Worm (Caenorhabditis elegans) whole organism, young adult: Measurements from ENCODE around the gene grl-7.

Experiments used
- B0035.1 ChIP-seq: sonication (generic microtip); optimal IDR thresholded peaks from 2 replicates; lab custom pipeline; 2016; ENCODE audit warnings: missing genetic modification characterization, mild to moderate bottlenecking, missing compliant biosample characterization, missing genotype, missing genetic modification reagents
- B0261.1 ChIP-seq: sonication (generic microtip); optimal IDR thresholded peaks from 2 replicates; lab custom pipeline; 2016; ENCODE audit warnings: mild to moderate bottlenecking, missing genetic modification characterization, moderate library complexity, missing compliant biosample characterization
- B0336.3 ChIP-seq: fragments of 200-800 bp; sonication (Bioruptor generic); IDR thresholded peaks from 2 replicates; pipeline ENCODE4 v1.3.6; 2022; ENCODE audit warnings: missing genetic modification characterization, missing compliant biosample characterization
- D2030.7 ChIP-seq: fragments of 200-800 bp; sonication (Bioruptor generic); IDR thresholded peaks from 2 replicates; pipeline ENCODE4 v1.3.6; 2022; ENCODE audit warnings: missing genetic modification reagents, missing genetic modification characterization, missing compliant biosample characterization
- F23B12.7 ChIP-seq: sonication (generic microtip); optimal IDR thresholded peaks from 2 replicates; lab custom pipeline; 2017; ENCODE audit warnings: missing genetic modification characterization, mild to moderate bottlenecking, missing compliant biosample characterization, antibody characterized with exemption, moderate library complexity; ENCODE audit not compliant: insufficient read depth
- F39B2.1 ChIP-seq: fragments of 200-800 bp; sonication (Bioruptor generic); IDR thresholded peaks from 2 replicates; pipeline ENCODE4 v1.3.6; 2022; ENCODE audit warnings: missing genetic modification reagents, missing genetic modification characterization, missing compliant biosample characterization
- F49E8.2 ChIP-seq: sonication (generic microtip); optimal IDR thresholded peaks from 3 replicates; lab custom pipeline; 2017; ENCODE audit warnings: missing genetic modification characterization, mild to moderate bottlenecking, missing compliant biosample characterization, antibody characterized with exemption, moderate library complexity; ENCODE audit not compliant: insufficient read depth
- F55B11.4 ChIP-seq: sonication (generic microtip); optimal IDR thresholded peaks from 2 replicates; lab custom pipeline; 2016; ENCODE audit warnings: missing compliant biosample characterization, missing genetic modification characterization, borderline replicate concordance; ENCODE audit not compliant: insufficient read depth
- akir-1 ChIP-seq: fragments of 200-800 bp; sonication (Bioruptor generic); optimal IDR thresholded peaks from 2 replicates; lab custom pipeline; 2018; ENCODE audit warnings: mild to moderate bottlenecking, missing genetic modification characterization, moderate library complexity, missing compliant biosample characterization
- attf-3 ChIP-seq: fragments of 200-800 bp; sonication (Bioruptor generic); conservative IDR thresholded peaks from 2 replicates; pipeline ENCODE4 v1.3.6; 2022; ENCODE audit warnings: missing genetic modification reagents, missing genetic modification characterization, missing compliant biosample characterization
- bed-2 ChIP-seq: fragments of 200-800 bp; sonication (Bioruptor generic); IDR thresholded peaks from 2 replicates; pipeline ENCODE4 v1.3.6; 2022; ENCODE audit warnings: missing genetic modification reagents, missing genetic modification characterization, missing compliant biosample characterization
- ceh-27 ChIP-seq: fragments of 200-800 bp; sonication (Bioruptor generic); optimal IDR thresholded peaks from 2 replicates; lab custom pipeline; 2018; ENCODE audit warnings: mild to moderate bottlenecking, missing genetic modification characterization, moderate library complexity, missing compliant biosample characterization
- chd-7 ChIP-seq: sonication (generic microtip); optimal IDR thresholded peaks from 2 replicates; lab custom pipeline; 2016; ENCODE audit warnings: mild to moderate bottlenecking, missing genetic modification characterization, moderate library complexity, missing compliant biosample characterization
- die-1 ChIP-seq: sonication (generic microtip); optimal IDR thresholded peaks from 2 replicates; lab custom pipeline; 2016; ENCODE audit warnings: missing genotype, mild to moderate bottlenecking, missing genetic modification characterization, missing compliant biosample characterization
- efl-1 ChIP-seq: fragments of 150-350 bp; optimal IDR thresholded peaks from 2 replicates; lab custom pipeline; 2014; ENCODE audit warnings: missing biosample characterization, missing genetic modification reagents, missing genetic modification characterization
- egl-18 ChIP-seq: fragments of 200-800 bp; sonication (Bioruptor generic); IDR thresholded peaks from 2 replicates; pipeline ENCODE4 v1.3.6; 2022; ENCODE audit warnings: missing genetic modification reagents, missing genetic modification characterization, missing compliant biosample characterization
- egl-44 ChIP-seq: fragments of 200-800 bp; sonication (Bioruptor generic); IDR thresholded peaks from 2 replicates; pipeline ENCODE4 v1.3.6; 2022; ENCODE audit warnings: missing genetic modification reagents, missing genetic modification characterization, missing compliant biosample characterization
- gei-17 ChIP-seq: fragments of 200-800 bp; sonication (Bioruptor generic); optimal IDR thresholded peaks from 2 replicates; lab custom pipeline; 2018; ENCODE audit warnings: mild to moderate bottlenecking, missing genetic modification characterization, missing compliant biosample characterization
- hlh-26 ChIP-seq: fragments of 200-800 bp; sonication (Bioruptor generic); conservative IDR thresholded peaks from 2 replicates; pipeline ENCODE4 v1.3.6; 2022; ENCODE audit warnings: missing genetic modification reagents, missing genetic modification characterization, missing compliant biosample characterization
- lag-1 ChIP-seq: fragments of 200-800 bp; sonication (Bioruptor generic); IDR thresholded peaks from 2 replicates; pipeline ENCODE4 v1.3.6; 2022; ENCODE audit warnings: missing genetic modification reagents, missing genetic modification characterization, missing compliant biosample characterization
- let-607 ChIP-seq, 2 experiments: fragments of 200-800 bp in 1 of 2; sonication (Bioruptor generic) in 1 of 2; sonication (generic microtip) in 1 of 2; optimal IDR thresholded peaks; 2 replicates each; lab custom pipeline; 2016 to 2018; ENCODE audit warnings: mild to moderate bottlenecking in 2 of 2, missing compliant biosample characterization in 2 of 2, missing genetic modification characterization in 2 of 2, moderate library complexity in 2 of 2, missing genotype in 1 of 2
- lin-40 ChIP-seq: sonication (generic microtip); optimal IDR thresholded peaks from 2 replicates; lab custom pipeline; 2016; ENCODE audit warnings: missing genetic modification characterization, mild to moderate bottlenecking, missing compliant biosample characterization, missing genotype, missing genetic modification reagents
- lin-54 ChIP-seq: fragments of 200-800 bp; sonication (Bioruptor generic); optimal IDR thresholded peaks from 2 replicates; lab custom pipeline; 2018; ENCODE audit warnings: mild to moderate bottlenecking, missing genetic modification characterization, missing compliant biosample characterization
- madf-3 ChIP-seq: fragments of 200-800 bp; sonication (Bioruptor generic); IDR thresholded peaks from 2 replicates; pipeline ENCODE4 v1.3.6; 2022; ENCODE audit warnings: missing genetic modification reagents, missing genetic modification characterization, missing compliant biosample characterization
- madf-8 ChIP-seq: fragments of 200-800 bp; sonication (Bioruptor generic); conservative IDR thresholded peaks from 2 replicates; pipeline ENCODE4 v1.3.6; 2022; ENCODE audit warnings: missing genetic modification reagents, missing genetic modification characterization, missing compliant biosample characterization
- mcd-1 ChIP-seq: fragments of 200-800 bp; sonication (Bioruptor generic); IDR thresholded peaks from 2 replicates; pipeline ENCODE4 v1.3.6; 2022; ENCODE audit warnings: missing genetic modification reagents, missing genetic modification characterization, missing compliant biosample characterization
- mel-28 ChIP-seq: sonication (generic microtip); optimal IDR thresholded peaks from 2 replicates; lab custom pipeline; 2016; ENCODE audit warnings: borderline replicate concordance, mild to moderate bottlenecking, missing genetic modification characterization, missing compliant biosample characterization
- mxl-1 ChIP-seq: sonication (generic microtip); optimal IDR thresholded peaks from 2 replicates; lab custom pipeline; 2016; ENCODE audit warnings: missing genetic modification characterization, missing compliant biosample characterization
- nfya-2 ChIP-seq: fragments of 200-800 bp; sonication (Bioruptor generic); IDR thresholded peaks from 2 replicates; pipeline ENCODE4 v1.3.6; 2022; ENCODE audit warnings: missing genetic modification reagents, missing genetic modification characterization, missing compliant biosample characterization
- nhr-120 ChIP-seq: fragments of 200-800 bp; sonication (Bioruptor generic); IDR thresholded peaks from 2 replicates; pipeline ENCODE4 v1.3.6; 2022; ENCODE audit warnings: missing genetic modification characterization, missing compliant biosample characterization
- nhr-179 ChIP-seq: sonication (generic microtip); optimal IDR thresholded peaks from 2 replicates; lab custom pipeline; 2016; ENCODE audit warnings: mild to moderate bottlenecking, missing genetic modification characterization, missing compliant biosample characterization
- nhr-80 ChIP-seq: sonication (generic microtip); optimal IDR thresholded peaks from 2 replicates; lab custom pipeline; 2016; ENCODE audit warnings: missing genetic modification characterization, missing compliant biosample characterization
- rcor-1 ChIP-seq: fragments of 200-800 bp; sonication (Bioruptor generic); IDR thresholded peaks from 2 replicates; pipeline ENCODE4 v1.3.6; 2022; ENCODE audit warnings: missing genetic modification reagents, missing genetic modification characterization, missing compliant biosample characterization
- snpc-1.3 ChIP-seq: sonication (generic microtip); optimal IDR thresholded peaks from 2 replicates; lab custom pipeline; 2017; ENCODE audit warnings: missing genetic modification characterization, mild to moderate bottlenecking, missing compliant biosample characterization, antibody characterized with exemption, moderate library complexity, missing genotype, missing genetic modification reagents; ENCODE audit not compliant: insufficient read depth
- snpc-3.4 ChIP-seq: sonication (generic microtip); optimal IDR thresholded peaks from 2 replicates; lab custom pipeline; 2017; ENCODE audit warnings: missing genetic modification characterization, mild to moderate bottlenecking, missing compliant biosample characterization, antibody characterized with exemption, moderate library complexity, missing genotype, missing genetic modification reagents
- somi-1 ChIP-seq: fragments of 200-800 bp; sonication (Bioruptor generic); optimal IDR thresholded peaks from 2 replicates; lab custom pipeline; 2018; ENCODE audit warnings: mild to moderate bottlenecking, missing genetic modification characterization, missing compliant biosample characterization
- sptf-2 ChIP-seq: fragments of 200-800 bp; sonication (Bioruptor generic); optimal IDR thresholded peaks from 2 replicates; lab custom pipeline; 2018; ENCODE audit warnings: mild to moderate bottlenecking, missing genetic modification characterization, missing compliant biosample characterization
- xnd-1 ChIP-seq: sonication (generic microtip); optimal IDR thresholded peaks from 2 replicates; lab custom pipeline; 2016; ENCODE audit warnings: missing genotype, missing genetic modification reagents, missing genetic modification characterization, missing compliant biosample characterization
- ztf-18 ChIP-seq: sonication (generic microtip); optimal IDR thresholded peaks from 2 replicates; lab custom pipeline; 2016; ENCODE audit warnings: missing genotype, mild to moderate bottlenecking, missing genetic modification characterization, missing compliant biosample characterization
- ztf-3 ChIP-seq: fragments of 200-800 bp; sonication (Bioruptor generic); optimal IDR thresholded peaks from 2 replicates; lab custom pipeline; 2018; ENCODE audit warnings: mild to moderate bottlenecking, missing genetic modification characterization, missing compliant biosample characterization

Gene grl-7

DNA sequence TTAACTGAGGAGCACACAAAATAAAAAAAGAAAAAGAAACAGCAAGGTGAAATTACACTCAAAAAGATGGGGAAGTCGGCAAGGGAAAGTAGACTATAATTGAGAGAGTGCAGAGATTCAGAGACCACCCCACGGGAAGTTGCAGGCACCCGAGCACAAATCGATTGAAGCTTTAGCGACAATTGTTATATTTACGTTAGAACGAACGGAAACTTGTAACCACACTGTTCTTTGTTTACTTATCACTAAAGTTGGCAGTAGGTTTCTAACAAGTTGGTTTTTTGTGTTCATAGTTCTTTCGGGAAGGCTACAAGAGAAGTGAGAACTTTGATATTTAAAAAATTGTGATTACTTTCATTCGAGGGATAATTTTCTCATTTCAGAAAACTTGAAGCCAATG lies 25.1 kb downstream of the grl-7 start, which contains the start of gene F47G9.4:
Gene F47G9.4, minus strand, starts transcription at position 98 of the 400 bp plus-strand sequence.
- TF ChIP-seq F55B11.4 (tag; lab: Kevin White, UChicago) (no peak), nhr-80 (tag; lab: Kevin White, UChicago) (peak; percentile 39)
- TF ChIP-seq, all 124 proteins: peak for 1

DNA sequence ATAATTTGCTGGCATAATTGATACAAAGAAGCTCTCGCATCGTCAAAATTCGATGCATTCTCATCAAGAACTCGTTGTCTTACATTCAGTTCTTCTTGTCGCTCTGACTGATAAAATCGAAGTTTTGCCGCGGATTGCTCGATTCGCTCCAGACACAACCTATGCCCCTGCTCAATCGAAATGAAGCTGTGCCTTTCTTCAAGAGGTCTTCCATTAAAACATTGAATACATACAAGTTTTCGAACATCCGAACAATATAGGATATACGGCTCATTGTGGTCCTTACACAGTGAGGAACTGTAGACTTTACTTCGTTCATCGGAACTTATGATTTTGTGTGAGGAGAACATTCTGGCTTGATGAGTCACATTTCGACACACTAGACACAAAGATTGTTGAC lies 26.0 kb downstream of the grl-7 start:
- no peak for TF ChIP-seq egl-18 (GFP tag; lab: Robert Waterston, UW)
- TF ChIP-seq efl-1 (GFP tag; lab: Kevin White, UChicago): no peak
- no peak for TF ChIP-seq gei-17 (GFP tag; lab: Kevin White, UChicago)

DNA sequence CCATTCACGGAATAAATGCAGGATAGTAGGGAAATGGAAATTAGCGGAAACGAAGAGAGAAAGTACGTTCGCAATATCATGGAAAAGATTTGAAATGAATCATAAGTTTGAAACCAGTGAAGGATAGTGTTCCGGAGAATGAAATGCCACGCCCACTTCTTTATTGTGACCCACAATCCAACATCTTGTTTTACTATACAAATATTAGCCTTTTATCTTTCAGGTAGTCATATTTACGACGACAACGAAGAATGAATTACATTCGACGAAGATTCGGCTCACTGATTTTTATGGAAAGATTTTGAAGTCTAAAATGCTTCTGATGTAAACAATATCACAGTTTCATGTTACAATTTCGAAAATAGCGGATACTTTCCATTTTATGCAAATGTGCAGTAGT lies 30.0 kb downstream of the grl-7 start, which contains the start of gene cutl-18:
Gene cutl-18, minus strand, starts transcription at position 101 of the 400 bp plus-strand sequence.
- no peak for TF ChIP-seq madf-8 (GFP tag; lab: Robert Waterston, UW)
- TF ChIP-seq snpc-1.3 (tag; lab: Kevin White, UChicago): no peak
- no peak for TF ChIP-seq ceh-27 (GFP tag; lab: Kevin White, UChicago)
- TF ChIP-seq mxl-1: no peak
- TF ChIP-seq B0336.3 (GFP tag; lab: Robert Waterston, UW): no peak
- TF ChIP-seq let-607 (tag; optimal IDR thresholded peaks at IDR 0.05; lab: Kevin White, UChicago): no peak
- TF ChIP-seq D2030.7: no peak
- TF ChIP-seq lag-1 (GFP tag; lab: Robert Waterston, UW): no peak
- no peak for TF ChIP-seq xnd-1 (tag; lab: Kevin White, UChicago)
- TF ChIP-seq B0261.1 (tag; lab: Kevin White, UChicago): no peak
- TF ChIP-seq nhr-179: no peak
- no peak for TF ChIP-seq hlh-26 (GFP tag; lab: Robert Waterston, UW)
- TF ChIP-seq egl-44 (GFP tag; lab: Robert Waterston, UW): no peak
- TF ChIP-seq nhr-120: no peak
- TF ChIP-seq rcor-1: no peak
- TF ChIP-seq akir-1 (GFP tag; lab: Kevin White, UChicago): no peak
- no peak for TF ChIP-seq mcd-1
- no peak for TF ChIP-seq mel-28 (tag; lab: Kevin White, UChicago)
- TF ChIP-seq die-1 (tag; lab: Kevin White, UChicago): no peak
- TF ChIP-seq attf-3 (GFP tag; lab: Robert Waterston, UW): no peak

DNA sequence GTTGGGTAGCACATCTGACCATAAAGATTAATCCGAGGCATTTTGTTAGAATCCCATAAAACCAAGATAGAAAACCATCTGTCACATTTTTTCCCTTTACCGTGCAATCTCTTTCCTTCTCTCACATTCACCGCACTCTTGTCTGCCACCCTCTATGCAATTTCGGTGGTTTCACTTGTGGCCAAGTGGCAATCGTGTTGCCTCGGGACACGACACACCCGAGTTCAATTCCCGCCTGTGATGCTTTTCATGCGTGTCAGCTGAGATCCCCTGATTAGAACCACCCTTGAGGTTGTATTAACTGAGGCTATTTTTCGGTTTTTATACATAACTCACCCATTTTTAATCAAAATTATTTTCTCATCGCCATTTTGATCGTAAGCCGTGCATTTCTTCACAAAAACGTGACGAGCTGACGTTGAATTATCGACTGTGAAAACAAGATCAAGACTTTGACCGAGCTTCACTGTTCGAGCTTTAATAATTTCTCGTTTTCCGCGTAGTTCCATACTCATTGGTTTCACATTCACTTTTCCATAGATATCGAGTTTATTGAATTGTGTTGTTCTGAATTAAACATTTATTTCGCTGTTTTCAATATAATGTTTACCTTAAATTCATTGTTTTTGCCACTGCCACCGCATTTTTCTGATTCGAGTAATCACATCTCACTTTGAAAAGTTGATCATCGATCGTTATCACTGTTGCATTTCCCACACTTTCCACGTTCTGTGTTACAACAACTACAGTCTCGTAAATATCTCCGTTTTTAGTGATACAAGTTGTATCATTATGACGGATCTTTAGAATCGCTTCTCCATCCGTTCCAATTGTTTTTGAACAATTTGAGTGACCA lies 32.6 kb downstream of the grl-7 start:
- peak; percentile 96 for TF ChIP-seq snpc-3.4
- TF ChIP-seq nhr-120: peak; percentile 99
- peak; percentile 87 for TF ChIP-seq bed-2 (GFP tag; lab: Robert Waterston, UW)
- peak; percentile 92 for TF ChIP-seq egl-18 (GFP tag; lab: Robert Waterston, UW)
- TF ChIP-seq lin-54: peak; percentile 89
- TF ChIP-seq F23B12.7 (tag; lab: Kevin White, UChicago): peak; percentile 92
- peak; percentile 99 for TF ChIP-seq chd-7
- peak; percentile 92; the same call in 1 of the 2 replicates for TF ChIP-seq nfya-2 (GFP tag; lab: Robert Waterston, UW)
- peak; percentile 88 for TF ChIP-seq ztf-18 (tag; lab: Kevin White, UChicago)
- TF ChIP-seq rcor-1: peak; percentile 95
- TF ChIP-seq hlh-26 (GFP tag; lab: Robert Waterston, UW): peak; percentile 84
- TF ChIP-seq B0035.1 (tag; lab: Kevin White, UChicago): peak; percentile 92
- peak; percentile 93 for TF ChIP-seq F49E8.2 (tag; lab: Kevin White, UChicago)
- TF ChIP-seq ztf-3 (GFP tag; lab: Kevin White, UChicago): peak; percentile 92
- peak; percentile 98 for TF ChIP-seq mxl-1
- TF ChIP-seq sptf-2 (GFP tag; lab: Kevin White, UChicago): peak; percentile 99
- TF ChIP-seq somi-1 (GFP tag; lab: Kevin White, UChicago): peak; percentile 95
- peak; percentile 29; the same call in 1 of the 2 replicates for TF ChIP-seq F39B2.1 (GFP tag; lab: Robert Waterston, UW)
- peak; percentile 94 for TF ChIP-seq madf-3
- TF ChIP-seq lin-40 (tag; lab: Kevin White, UChicago): peak; percentile 85
